Fruit fly (Drosophila melanogaster): ENCODE results near the gene Papst2.

The Papst2 gene

dm6 chr3L:17015663-17016575 lies 26.7 kb upstream of the Papst2 start, which contains the start of the genes CG6664 and CG7728 (continued):
- peak; percentile 25 for TF ChIP-seq twi (tag; optimal IDR thresholded peaks at IDR 0.05)
- peak; percentile 20 for TF ChIP-seq unpg (GFP tag; optimal IDR thresholded peaks at IDR 0.05)
- no peak for TF ChIP-seq dan (GFP tag; IDR thresholded peaks at IDR 0.05)
- TF ChIP-seq Rx (GFP tag; IDR thresholded peaks at IDR 0.05): peak; percentile 50; the same call in 1 of the 2 replicates
- TF ChIP-seq lilli (GFP tag; optimal IDR thresholded peaks at IDR 0.05): peak; percentile 64
- TF ChIP-seq Rfx (GFP tag; IDR thresholded peaks at IDR 0.05): peak; percentile 72
- TF ChIP-seq CG15514 (GFP tag; optimal IDR thresholded peaks at IDR 0.05): peak; percentile 25
- peak in 1 of 3 experiments; percentile 6 for TF ChIP-seq Stat92E (GFP tag; optimal IDR thresholded peaks at IDR 0.05)
- no peak for TF ChIP-seq CG8388 (GFP tag; optimal IDR thresholded peaks at IDR 0.05)
- TF ChIP-seq luna (GFP tag; optimal IDR thresholded peaks at IDR 0.05): no peak
- peak; percentile 53; the same call in 1 of the 2 replicates for TF ChIP-seq unc-4 (GFP tag; IDR thresholded peaks at IDR 0.05; ENCODE audit: partially characterized antibody)
- peak; percentile 74 for TF ChIP-seq sob (GFP tag; IDR thresholded peaks at IDR 0.05)
- TF ChIP-seq CG17802 (tag; optimal IDR thresholded peaks at IDR 0.05): peak; percentile 15
- no peak for TF ChIP-seq CG3065 (GFP tag; optimal IDR thresholded peaks at IDR 0.05)
- TF ChIP-seq abd-A (tag; optimal IDR thresholded peaks at IDR 0.05): no peak
- TF ChIP-seq seq (GFP tag; IDR thresholded peaks at IDR 0.05): no peak
- no peak for TF ChIP-seq ac (GFP tag; optimal IDR thresholded peaks at IDR 0.05)
- no peak for TF ChIP-seq oc (tag; optimal IDR thresholded peaks at IDR 0.05)
- no peak for TF ChIP-seq ftz-f1 (GFP tag; optimal IDR thresholded peaks at IDR 0.05)
- no peak for TF ChIP-seq sim (GFP tag; IDR thresholded peaks at IDR 0.05)
- TF ChIP-seq CG6175 (GFP tag; IDR thresholded peaks at IDR 0.05): no peak
- no peak for TF ChIP-seq bsh (GFP tag; optimal IDR thresholded peaks at IDR 0.05)
- TF ChIP-seq al (GFP tag; IDR thresholded peaks at IDR 0.05): peak; percentile 52
- TF ChIP-seq cg (GFP tag; optimal IDR thresholded peaks at IDR 0.05): no peak
- TF ChIP-seq CG1233 (GFP tag; optimal IDR thresholded peaks at IDR 0.05): peak; percentile 34
- TF ChIP-seq ab (GFP tag; optimal IDR thresholded peaks at IDR 0.05): peak; percentile 9
- TF ChIP-seq bab2 (GFP tag; optimal IDR thresholded peaks at IDR 0.05): peak; percentile 38
- peak; percentile 43 for TF ChIP-seq CG9817 (tag; optimal IDR thresholded peaks at IDR 0.05)
- peak; percentile 28 for TF ChIP-seq vvl (GFP tag; IDR thresholded peaks at IDR 0.05)
- TF ChIP-seq cas (GFP tag; IDR thresholded peaks at IDR 0.05): no peak
- peak; percentile 62; the same call in 1 of the 2 replicates for TF ChIP-seq Bgb (GFP tag; IDR thresholded peaks at IDR 0.05; ENCODE audit: partially characterized antibody)
- peak; percentile 37; the same call in 1 of the 2 replicates for TF ChIP-seq CG32772 (GFP tag; IDR thresholded peaks at IDR 0.05)
- no peak for TF ChIP-seq CG11093 (GFP tag; IDR thresholded peaks at IDR 0.05)
- TF ChIP-seq CG15696 (tag; optimal IDR thresholded peaks at IDR 0.05): peak; percentile 42
- TF ChIP-seq E2f1 (GFP tag; IDR thresholded peaks at IDR 0.05): peak; percentile 31; the same call in 1 of the 2 replicates
- TF ChIP-seq CG6791 (GFP tag; IDR thresholded peaks at IDR 0.05; ENCODE audit: partially characterized antibody): peak; percentile 56
- TF ChIP-seq HLHmδ (GFP tag; optimal IDR thresholded peaks at IDR 0.05): no peak
- TF ChIP-seq bcd (GFP tag; optimal IDR thresholded peaks at IDR 0.05): peak; percentile 50
- peak; percentile 70 for TF ChIP-seq ci (GFP tag; IDR thresholded peaks at IDR 0.05)
- TF ChIP-seq ssp (GFP tag; IDR thresholded peaks at IDR 0.05): peak; percentile 46
- TF ChIP-seq CG12104 (GFP tag; optimal IDR thresholded peaks at IDR 0.05): peak; percentile 52
- TF ChIP-seq btn (GFP tag; optimal IDR thresholded peaks at IDR 0.05): no peak
- 0 out of 3 replicates have a peak, but pooled peaks have one; percentile 32 for TF ChIP-seq vnd (GFP tag; IDR thresholded peaks at IDR 0.05; ENCODE audit: partially characterized antibody)
- TF ChIP-seq CG12071 (GFP tag; optimal IDR thresholded peaks at IDR 0.05): no peak
- TF ChIP-seq disco-r (GFP tag; optimal IDR thresholded peaks at IDR 0.05): no peak
- TF ChIP-seq run (tag; optimal IDR thresholded peaks at IDR 0.05): no peak
- TF ChIP-seq tll (GFP tag; optimal IDR thresholded peaks at IDR 0.05): peak in 1 of 2 experiments; percentile 59

All from whole organism, embryonic.